Fruit fly (Drosophila melanogaster) whole organism, embryonic: ENCODE data around the gene CG13059.

Source experiments
- CG32772 ChIP-seq: fragments of 200-800 bp; sonication (Bioruptor generic); IDR thresholded peaks from 2 replicates; pipeline ENCODE4 v1.3.6; 2022; ENCODE audit warnings: missing biosample characterization, missing genetic modification characterization
- CG43689 ChIP-seq: fragments of 200-800 bp; sonication (Bioruptor generic); IDR thresholded peaks from 2 replicates; pipeline ENCODE4 v1.3.6; 2022; ENCODE audit warnings: missing biosample characterization, missing genetic modification characterization
- Doc2 ChIP-seq: fragments of 200-800 bp; sonication (Bioruptor generic); IDR thresholded peaks from 2 replicates; pipeline ENCODE4 v1.3.6; 2022; ENCODE audit warnings: missing biosample characterization, missing genetic modification characterization
- Lhr ChIP-seq: fragments of 200-800 bp; sonication (Bioruptor generic); optimal IDR thresholded peaks from 3 replicates; lab custom pipeline; 2017; ENCODE audit warnings: mild to moderate bottlenecking, missing biosample characterization, missing genetic modification reagents, missing genetic modification characterization
- oc ChIP-seq: fragments of 200-800 bp; sonication (Bioruptor generic); optimal IDR thresholded peaks from 2 replicates; lab custom pipeline; 2018; ENCODE audit warnings: missing biosample characterization, mild to moderate bottlenecking, missing genetic modification characterization, moderate library complexity
- repo ChIP-seq: fragments of 200-800 bp; sonication (Bioruptor generic); optimal IDR thresholded peaks from 2 replicates; lab custom pipeline; 2016; ENCODE audit warnings: missing biosample characterization, missing genetic modification characterization
- row ChIP-seq: fragments of 200-800 bp; sonication (Bioruptor generic); IDR thresholded peaks from 3 replicates; pipeline ENCODE4 v1.3.6; 2022; ENCODE audit warnings: missing biosample characterization, missing genetic modification characterization

- TF ChIP-seq CG43689 (GFP tag; lab: Robert Waterston, UW) = no peak
- 0 out of 2 replicates have a peak, but pooled peaks have one; percentile 25 for TF ChIP-seq CG32772 (GFP tag; lab: Robert Waterston, UW)
- no peak for TF ChIP-seq Doc2 (GFP tag; lab: Robert Waterston, UW)
- TF ChIP-seq repo (GFP tag; lab: Kevin White, UChicago) = no peak
- no peak for TF ChIP-seq oc (tag; lab: Kevin White, UChicago)
- TF ChIP-seq Lhr (GFP tag; lab: Kevin White, UChicago) = no peak
- TF ChIP-seq row (GFP tag; lab: Robert Waterston, UW) = peak; percentile 34; the same call in 1 of the 3 replicates
These were observed 34.4 kb upstream of the CG13059 start for dm6 chr3L:16289067-16289466.
